Fruit fly (Drosophila melanogaster): ENCODE measurements around the gene Ssl2.

- TF ChIP-seq Dll (optimal IDR thresholded peaks at IDR 0.05) = no peak
- no peak for TF ChIP-seq psq (optimal IDR thresholded peaks at IDR 0.05)
- no peak for TF ChIP-seq EcR (GFP tag; optimal IDR thresholded peaks at IDR 0.05)
- TF ChIP-seq usp (GFP tag; optimal IDR thresholded peaks at IDR 0.05) = no peak
- no peak for TF ChIP-seq pan (optimal IDR thresholded peaks at IDR 0.05)
- no peak for TF ChIP-seq CG8478 (optimal IDR thresholded peaks at IDR 0.05)
These were observed 43.4 kb upstream of the Ssl2 start for dm6 chr3R:29075631-29076398.
